Worm (Caenorhabditis elegans) whole organism, young adult: Measurements from ENCODE around the gene irg-4.

Experiments
- B0019.2 ChIP-seq: fragments of 200-800 bp; sonication (Bioruptor generic); conservative IDR thresholded peaks from 2 replicates; pipeline ENCODE4 v1.3.6; 2022; ENCODE audit warnings: missing genetic modification reagents, missing genetic modification characterization, missing compliant biosample characterization
- B0035.1 ChIP-seq: sonication (generic microtip); optimal IDR thresholded peaks from 2 replicates; lab custom pipeline; 2016; ENCODE audit warnings: missing genetic modification characterization, mild to moderate bottlenecking, missing compliant biosample characterization, missing genotype, missing genetic modification reagents
- B0261.1 ChIP-seq: sonication (generic microtip); optimal IDR thresholded peaks from 2 replicates; lab custom pipeline; 2016; ENCODE audit warnings: mild to moderate bottlenecking, missing genetic modification characterization, moderate library complexity, missing compliant biosample characterization
- F23B12.7 ChIP-seq: sonication (generic microtip); optimal IDR thresholded peaks from 2 replicates; lab custom pipeline; 2017; ENCODE audit warnings: missing genetic modification characterization, mild to moderate bottlenecking, missing compliant biosample characterization, antibody characterized with exemption, moderate library complexity; ENCODE audit not compliant: insufficient read depth
- F33H1.4 ChIP-seq: fragments of 200-800 bp; sonication (Bioruptor generic); IDR thresholded peaks from 2 replicates; pipeline ENCODE4 v1.3.6; 2022; ENCODE audit warnings: missing genetic modification reagents, missing genetic modification characterization, missing compliant biosample characterization
- F39B2.1 ChIP-seq: fragments of 200-800 bp; sonication (Bioruptor generic); IDR thresholded peaks from 2 replicates; pipeline ENCODE4 v1.3.6; 2022; ENCODE audit warnings: missing genetic modification reagents, missing genetic modification characterization, missing compliant biosample characterization
- F49E8.2 ChIP-seq: sonication (generic microtip); optimal IDR thresholded peaks from 3 replicates; lab custom pipeline; 2017; ENCODE audit warnings: missing genetic modification characterization, mild to moderate bottlenecking, missing compliant biosample characterization, antibody characterized with exemption, moderate library complexity; ENCODE audit not compliant: insufficient read depth
- F52B5.7 ChIP-seq: sonication (generic microtip); optimal IDR thresholded peaks from 2 replicates; lab custom pipeline; 2016; ENCODE audit warnings: mild to moderate bottlenecking, missing genetic modification characterization, missing compliant biosample characterization
- F55B11.4 ChIP-seq: sonication (generic microtip); optimal IDR thresholded peaks from 2 replicates; lab custom pipeline; 2016; ENCODE audit warnings: missing compliant biosample characterization, missing genetic modification characterization, borderline replicate concordance; ENCODE audit not compliant: insufficient read depth
- F57A8.1 ChIP-seq: fragments of 200-800 bp; sonication (Bioruptor generic); optimal IDR thresholded peaks from 2 replicates; lab custom pipeline; 2018; ENCODE audit warnings: mild to moderate bottlenecking, missing genetic modification characterization, moderate library complexity, missing compliant biosample characterization
- Y53F4B.3 ChIP-seq: fragments of 200-800 bp; sonication (Bioruptor generic); IDR thresholded peaks from 2 replicates; pipeline ENCODE4 v1.3.6; 2022; ENCODE audit warnings: missing genetic modification reagents, missing genetic modification characterization, missing compliant biosample characterization
- Y53G8AR.9 ChIP-seq: fragments of 200-800 bp; sonication (Bioruptor generic); conservative IDR thresholded peaks from 2 replicates; pipeline ENCODE4 v1.3.6; 2022; ENCODE audit warnings: missing genetic modification reagents, missing genetic modification characterization, missing compliant biosample characterization
- Y56A3A.18 ChIP-seq: fragments of 200-800 bp; sonication (Bioruptor generic); IDR thresholded peaks from 2 replicates; pipeline ENCODE4 v1.3.6; 2022; ENCODE audit warnings: missing genetic modification reagents, missing genetic modification characterization, missing compliant biosample characterization
- Y79H2A.3 ChIP-seq: fragments of 200-800 bp; sonication (Bioruptor generic); conservative IDR thresholded peaks from 2 replicates; pipeline ENCODE4 v1.3.6; 2022; ENCODE audit warnings: missing genetic modification reagents, missing genetic modification characterization, missing compliant biosample characterization
- Y95B8A.8 ChIP-seq: fragments of 200-800 bp; sonication (Bioruptor generic); IDR thresholded peaks from 2 replicates; pipeline ENCODE4 v1.3.6; 2022; ENCODE audit warnings: missing genetic modification reagents, missing genetic modification characterization, missing compliant biosample characterization
- ama-1 ChIP-seq, 3 experiments: fragments of 150-350 bp in 1 of 3; sonication (generic microtip) in 2 of 3; optimal IDR thresholded peaks; 2 replicates each; lab custom pipeline; 2014 to 2018; ENCODE audit warnings: missing biosample characterization in 2 of 3, missing genetic modification characterization in 2 of 3, missing genetic modification reagents in 2 of 3
- aptf-2 ChIP-seq: fragments of 200-800 bp; sonication (Bioruptor generic); conservative IDR thresholded peaks from 2 replicates; pipeline ENCODE4 v1.3.6; 2022; ENCODE audit warnings: missing genetic modification reagents, missing genetic modification characterization, missing compliant biosample characterization
- atf-7 ChIP-seq: sonication (generic microtip); optimal IDR thresholded peaks from 2 replicates; lab custom pipeline; 2017; ENCODE audit warnings: mild to moderate bottlenecking, missing genetic modification characterization, missing compliant biosample characterization
- ceh-27 ChIP-seq: fragments of 200-800 bp; sonication (Bioruptor generic); optimal IDR thresholded peaks from 2 replicates; lab custom pipeline; 2018; ENCODE audit warnings: mild to moderate bottlenecking, missing genetic modification characterization, moderate library complexity, missing compliant biosample characterization
- ceh-40 ChIP-seq: fragments of 200-800 bp; sonication (Bioruptor generic); IDR thresholded peaks from 2 replicates; pipeline ENCODE4 v1.3.6; 2022; ENCODE audit warnings: missing genetic modification characterization, missing compliant biosample characterization
- ceh-91 ChIP-seq: fragments of 200-800 bp; sonication (Bioruptor generic); IDR thresholded peaks from 2 replicates; pipeline ENCODE4 v1.3.6; 2022; ENCODE audit warnings: missing genetic modification reagents, missing genetic modification characterization, missing compliant biosample characterization
- efl-1 ChIP-seq: fragments of 150-350 bp; optimal IDR thresholded peaks from 2 replicates; lab custom pipeline; 2014; ENCODE audit warnings: missing biosample characterization, missing genetic modification reagents, missing genetic modification characterization
- egl-44 ChIP-seq: fragments of 200-800 bp; sonication (Bioruptor generic); IDR thresholded peaks from 2 replicates; pipeline ENCODE4 v1.3.6; 2022; ENCODE audit warnings: missing genetic modification reagents, missing genetic modification characterization, missing compliant biosample characterization
- egrh-3 ChIP-seq: fragments of 200-800 bp; sonication (Bioruptor generic); IDR thresholded peaks from 2 replicates; pipeline ENCODE4 v1.3.6; 2022; ENCODE audit warnings: missing genetic modification reagents, missing genetic modification characterization, missing compliant biosample characterization
- let-607 ChIP-seq, 2 experiments: fragments of 200-800 bp in 1 of 2; sonication (Bioruptor generic) in 1 of 2; sonication (generic microtip) in 1 of 2; optimal IDR thresholded peaks; 2 replicates each; lab custom pipeline; 2016 to 2018; ENCODE audit warnings: mild to moderate bottlenecking in 2 of 2, missing compliant biosample characterization in 2 of 2, missing genetic modification characterization in 2 of 2, moderate library complexity in 2 of 2, missing genotype in 1 of 2
- lin-35 ChIP-seq, 3 experiments: fragments of 150-350 bp in 2 of 3; sonication (generic microtip) in 1 of 3; optimal IDR thresholded peaks; 2 replicates each; lab custom pipeline; 2014 to 2018; ENCODE audit warnings: missing biosample characterization in 3 of 3, missing genetic modification characterization in 3 of 3, missing genetic modification reagents in 3 of 3
- lin-40 ChIP-seq: sonication (generic microtip); optimal IDR thresholded peaks from 2 replicates; lab custom pipeline; 2016; ENCODE audit warnings: missing genetic modification characterization, mild to moderate bottlenecking, missing compliant biosample characterization, missing genotype, missing genetic modification reagents
- lin-54 ChIP-seq: fragments of 200-800 bp; sonication (Bioruptor generic); optimal IDR thresholded peaks from 2 replicates; lab custom pipeline; 2018; ENCODE audit warnings: mild to moderate bottlenecking, missing genetic modification characterization, missing compliant biosample characterization
- lir-1 ChIP-seq: fragments of 200-800 bp; sonication (Bioruptor generic); conservative IDR thresholded peaks from 2 replicates; pipeline ENCODE4 v1.3.6; 2022; ENCODE audit warnings: missing genetic modification reagents, missing genetic modification characterization, missing compliant biosample characterization
- lsl-1 ChIP-seq: fragments of 200-800 bp; sonication (Bioruptor generic); optimal IDR thresholded peaks from 2 replicates; lab custom pipeline; 2018; ENCODE audit warnings: mild to moderate bottlenecking, missing genetic modification characterization, moderate library complexity, missing compliant biosample characterization
- madf-10 ChIP-seq: sonication (generic microtip); optimal IDR thresholded peaks from 2 replicates; lab custom pipeline; 2016; ENCODE audit warnings: mild to moderate bottlenecking, missing genetic modification characterization, missing compliant biosample characterization
- madf-3 ChIP-seq: fragments of 200-800 bp; sonication (Bioruptor generic); IDR thresholded peaks from 2 replicates; pipeline ENCODE4 v1.3.6; 2022; ENCODE audit warnings: missing genetic modification reagents, missing genetic modification characterization, missing compliant biosample characterization
- madf-8 ChIP-seq: fragments of 200-800 bp; sonication (Bioruptor generic); conservative IDR thresholded peaks from 2 replicates; pipeline ENCODE4 v1.3.6; 2022; ENCODE audit warnings: missing genetic modification reagents, missing genetic modification characterization, missing compliant biosample characterization
- mcd-1 ChIP-seq: fragments of 200-800 bp; sonication (Bioruptor generic); IDR thresholded peaks from 2 replicates; pipeline ENCODE4 v1.3.6; 2022; ENCODE audit warnings: missing genetic modification reagents, missing genetic modification characterization, missing compliant biosample characterization
- mxl-1 ChIP-seq: sonication (generic microtip); optimal IDR thresholded peaks from 2 replicates; lab custom pipeline; 2016; ENCODE audit warnings: missing genetic modification characterization, missing compliant biosample characterization
- nfya-2 ChIP-seq: fragments of 200-800 bp; sonication (Bioruptor generic); IDR thresholded peaks from 2 replicates; pipeline ENCODE4 v1.3.6; 2022; ENCODE audit warnings: missing genetic modification reagents, missing genetic modification characterization, missing compliant biosample characterization
- nhr-90 ChIP-seq: sonication (generic microtip); optimal IDR thresholded peaks from 2 replicates; lab custom pipeline; 2016; ENCODE audit warnings: missing genotype, mild to moderate bottlenecking, missing genetic modification characterization, missing compliant biosample characterization
- pbrm-1 ChIP-seq: fragments of 200-800 bp; sonication (Bioruptor generic); IDR thresholded peaks from 2 replicates; pipeline ENCODE4 v1.3.6; 2022; ENCODE audit warnings: missing genetic modification reagents, missing genetic modification characterization, missing compliant biosample characterization
- pha-4 ChIP-seq: fragments of 150-350 bp; sonication (generic microtip); optimal IDR thresholded peaks from 2 replicates; lab custom pipeline; 2014; ENCODE audit warnings: missing biosample characterization, missing genetic modification reagents, missing genetic modification characterization
- somi-1 ChIP-seq: fragments of 200-800 bp; sonication (Bioruptor generic); optimal IDR thresholded peaks from 2 replicates; lab custom pipeline; 2018; ENCODE audit warnings: mild to moderate bottlenecking, missing genetic modification characterization, missing compliant biosample characterization
- tbp1 ChIP-seq: fragments of 200-800 bp; sonication (Bioruptor generic); optimal IDR thresholded peaks from 2 replicates; lab custom pipeline; 2018; ENCODE audit warnings: mild to moderate bottlenecking, missing genetic modification characterization, missing compliant biosample characterization
- unc-130 ChIP-seq: sonication (generic microtip); optimal IDR thresholded peaks from 2 replicates; lab custom pipeline; 2016; ENCODE audit warnings: missing genetic modification reagents, missing genetic modification characterization, missing compliant biosample characterization
- unc-62 ChIP-seq: fragments of 150-350 bp; optimal IDR thresholded peaks from 2 replicates; lab custom pipeline; 2014; ENCODE audit warnings: missing biosample characterization, missing genetic modification reagents, missing genetic modification characterization
- zfh-2 ChIP-seq: fragments of 200-800 bp; sonication (Bioruptor generic); conservative IDR thresholded peaks from 2 replicates; pipeline ENCODE4 v1.3.6; 2022; ENCODE audit warnings: missing genetic modification reagents, missing genetic modification characterization, missing compliant biosample characterization
- ztf-22 ChIP-seq: fragments of 200-800 bp; sonication (Bioruptor generic); optimal IDR thresholded peaks from 2 replicates; lab custom pipeline; 2018; ENCODE audit warnings: mild to moderate bottlenecking, missing genetic modification characterization, moderate library complexity, missing compliant biosample characterization
- ztf-25 ChIP-seq: fragments of 200-800 bp; sonication (Bioruptor generic); IDR thresholded peaks from 2 replicates; pipeline ENCODE4 v1.3.6; 2022; ENCODE audit warnings: missing genetic modification reagents, missing genetic modification characterization, missing compliant biosample characterization

irg-4 gene

DNA sequence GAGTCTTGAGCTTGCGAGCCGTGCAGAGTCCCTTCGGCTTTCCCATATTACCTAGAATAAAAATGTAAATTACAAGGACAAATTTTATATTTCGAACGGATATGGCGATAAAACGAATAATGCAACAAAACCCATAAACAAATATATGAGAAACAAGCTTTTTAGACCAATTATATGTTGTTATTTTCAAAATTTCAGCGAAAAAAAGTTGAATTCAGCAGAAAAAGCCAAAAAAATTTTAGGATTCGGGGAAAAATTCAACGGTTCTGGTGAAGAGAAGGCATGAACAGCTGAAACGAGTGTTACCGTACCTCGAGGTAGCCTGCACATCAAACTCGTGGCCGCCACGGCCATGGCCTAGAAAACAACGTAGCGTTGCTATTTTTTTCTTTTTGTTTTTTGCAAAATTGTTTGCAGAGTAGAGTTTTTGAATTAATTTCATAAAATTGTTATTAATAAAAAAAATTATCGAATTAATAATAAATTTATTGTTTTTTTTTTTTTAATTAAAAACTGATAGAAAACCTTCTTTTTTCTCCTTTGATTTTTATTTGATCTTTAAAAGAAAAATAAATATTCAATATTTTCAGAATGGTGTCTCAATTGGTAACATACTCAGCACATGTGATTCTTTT lies 44.5 kb upstream of the irg-4 start, which contains the start of the genes rps-23 and dpm-3 (continued):
- TF ChIP-seq Y53G8AR.9 (GFP tag; lab: Robert Waterston, UW) (peak; percentile 77), somi-1 (peak; percentile 73), F23B12.7 (tag; lab: Kevin White, UChicago) (peak; percentile 93), F55B11.4 (tag; lab: Kevin White, UChicago) (no peak), madf-8 (GFP tag; lab: Robert Waterston, UW) (peak; percentile 86), atf-7 (tag; lab: Kevin White, UChicago) (peak; percentile 56), zfh-2 (GFP tag; lab: Robert Waterston, UW) (peak; percentile 58; the same call in 1 of the 2 replicates), Y79H2A.3 (GFP tag; lab: Robert Waterston, UW) (peak; percentile 89), B0035.1 (tag; lab: Kevin White, UChicago) (peak; percentile 40), Y95B8A.8 (GFP tag; lab: Robert Waterston, UW) (peak; percentile 94), lin-40 (tag; lab: Kevin White, UChicago) (no peak), lin-54 (GFP tag; lab: Kevin White, UChicago) (peak; percentile 91), pbrm-1 (GFP tag; lab: Robert Waterston, UW) (peak; percentile 95), madf-10 (peak; percentile 91), ztf-22 (GFP tag; lab: Kevin White, UChicago) (no peak), Y53F4B.3 (GFP tag; lab: Robert Waterston, UW) (peak; percentile 77; the same call in 1 of the 2 replicates), ztf-25 (peak; percentile 96), mcd-1 (peak; percentile 92), lin-35 (GFP tag; optimal IDR thresholded peaks at IDR 0.05; lab: Kevin White, UChicago) (peak in 2 of 3 experiments; percentile 18 to 86), F57A8.1 (no peak), aptf-2 (GFP tag; lab: Robert Waterston, UW) (peak; percentile 93), B0019.2 (GFP tag; lab: Robert Waterston, UW) (peak; percentile 96), F49E8.2 (tag; lab: Kevin White, UChicago) (peak; percentile 87), egrh-3 (GFP tag; lab: Robert Waterston, UW) (peak; percentile 85), madf-3 (GFP tag; lab: Robert Waterston, UW) (peak; percentile 95), ceh-40 (GFP tag; lab: Robert Waterston, UW) (peak; percentile 86), unc-130 (peak; percentile 97), F52B5.7 (tag; lab: Kevin White, UChicago) (peak; percentile 71), B0261.1 (tag; lab: Kevin White, UChicago) (peak; percentile 37), F33H1.4 (GFP tag; lab: Robert Waterston, UW) (peak; percentile 98), unc-62 (GFP tag; lab: Kevin White, UChicago) (no peak), tbp1 (GFP tag; lab: Kevin White, UChicago) (peak; percentile 75), ama-1 (optimal IDR thresholded peaks at IDR 0.05; lab: Kevin White, UChicago) (no peak), ama-1 (GFP tag; optimal IDR thresholded peaks at IDR 0.05; lab: Kevin White, UChicago) (no peak), ceh-91 (peak; percentile 95), let-607 (tag; optimal IDR thresholded peaks at IDR 0.05; lab: Kevin White, UChicago) (peak; percentile 55 to 90), pha-4 (peak; percentile 93), efl-1 (GFP tag; lab: Kevin White, UChicago) (peak; percentile 60), mxl-1 (tag; lab: Kevin White, UChicago) (no peak), egl-44 (GFP tag; lab: Robert Waterston, UW) (peak; percentile 82), Y56A3A.18 (GFP tag; lab: Robert Waterston, UW) (peak; percentile 84), lir-1 (GFP tag; lab: Robert Waterston, UW) (peak; percentile 87), nfya-2 (GFP tag; lab: Robert Waterston, UW) (0 out of 2 replicates have a peak, but pooled peaks have one; percentile 73), nhr-90 (no peak), ceh-27 (peak; percentile 97), F39B2.1 (GFP tag; lab: Robert Waterston, UW) (peak; percentile 81; the same call in 1 of the 2 replicates), lsl-1 (GFP tag; lab: Kevin White, UChicago) (peak; percentile 98)
